1 fruit fly cellular context compared by ENCODE assay signal in the genomic region with DNA sequence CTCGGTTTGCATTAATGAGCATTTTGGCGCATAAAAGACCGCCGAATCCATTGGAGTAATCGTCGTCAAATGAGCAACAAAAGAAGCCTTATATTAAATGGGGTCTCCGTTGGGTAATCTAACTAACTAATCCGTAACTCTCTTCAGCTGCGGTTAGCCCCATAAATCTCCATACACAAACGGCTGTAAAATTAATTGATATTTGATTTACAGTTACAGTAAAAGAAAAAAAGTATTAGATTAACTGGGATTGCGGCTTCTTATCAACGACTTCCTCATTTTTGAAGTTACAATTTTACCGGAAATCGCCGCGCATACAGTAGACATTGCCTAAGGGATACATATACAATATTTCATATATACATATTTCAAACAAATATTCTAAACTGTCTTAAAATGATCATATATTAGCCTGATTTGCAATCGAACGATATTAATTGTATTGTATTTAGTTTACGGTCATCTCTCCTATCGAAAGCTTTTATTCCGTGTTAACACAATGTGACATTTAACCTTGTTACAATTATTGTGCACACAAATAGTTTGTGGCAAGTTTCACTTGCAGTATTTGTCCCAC.
TF ChIP-seq lines count a peak whose summit lies in the region.

No protein-coding gene starts in this region.

TF ChIP-seq in whole organism, embryonic, 481 proteins besides CTCF, POLR2A, EP300 and RAD21 (continued from another document):
- TF ChIP-seq CG18619 (GFP tag; optimal IDR thresholded peaks at IDR 0.05; lab: Kevin White, UChicago) (no peak), CG1602 (GFP tag; optimal IDR thresholded peaks at IDR 0.05; lab: Kevin White, UChicago) (no peak), CG15514 (GFP tag; optimal IDR thresholded peaks at IDR 0.05; lab: Kevin White, UChicago) (no peak), row (GFP tag; IDR thresholded peaks at IDR 0.05; lab: Robert Waterston, UW) (0 out of 3 replicates have a peak, but pooled peaks have one; percentile 17), nerfin-2 (GFP tag; IDR thresholded peaks at IDR 0.05; lab: Robert Waterston, UW; ENCODE audit: partially characterized antibody) (no peak), CG15011 (GFP tag; optimal IDR thresholded peaks at IDR 0.05; lab: Kevin White, UChicago) (no peak), CG34422 (GFP tag; IDR thresholded peaks at IDR 0.05; lab: Robert Waterston, UW) (0 out of 3 replicates have a peak, but pooled peaks have one; percentile 44), Eip74EF (GFP tag; optimal IDR thresholded peaks at IDR 0.05; lab: Kevin White, UChicago) (peak in 1 of 2 experiments; percentile 46), dysf (GFP tag; IDR thresholded peaks at IDR 0.05; lab: Robert Waterston, UW) (peak; percentile 16; the same call in 1 of the 3 replicates), yki (optimal IDR thresholded peaks at IDR 0.05; lab: Kevin White, UChicago) (no peak), CG5953 (GFP tag; IDR thresholded peaks at IDR 0.05; lab: Robert Waterston, UW) (no peak), Sox102F (GFP tag; optimal IDR thresholded peaks at IDR 0.05; lab: Kevin White, UChicago) (peak; percentile 6), CG8478 (optimal IDR thresholded peaks at IDR 0.05; lab: Kevin White, UChicago) (no peak), phol (tag; optimal IDR thresholded peaks at IDR 0.05; lab: Kevin White, UChicago) (peak; percentile 2), Doc3 (GFP tag; IDR thresholded peaks at IDR 0.05; lab: Robert Waterston, UW; ENCODE audit: partially characterized antibody) (no peak), Nf-YB (GFP tag; optimal IDR thresholded peaks at IDR 0.05; lab: Kevin White, UChicago) (no peak), grau (tag; optimal IDR thresholded peaks at IDR 0.05; lab: Kevin White, UChicago) (peak; percentile 77), fu2 (GFP tag; optimal IDR thresholded peaks at IDR 0.05; lab: Kevin White, UChicago) (no peak), CG30431 (GFP tag; optimal IDR thresholded peaks at IDR 0.05; lab: Kevin White, UChicago) (no peak), Hsf (GFP tag; optimal IDR thresholded peaks at IDR 0.05; lab: Kevin White, UChicago) (no peak), zf30C (GFP tag; optimal IDR thresholded peaks at IDR 0.05; lab: Kevin White, UChicago) (no peak), CG30403 (GFP tag; optimal IDR thresholded peaks at IDR 0.05; lab: Kevin White, UChicago) (peak; percentile 1), crol (GFP tag; IDR thresholded peaks at IDR 0.05; lab: Robert Waterston, UW) (no peak), tin (GFP tag; optimal IDR thresholded peaks at IDR 0.05; lab: Kevin White, UChicago) (no peak), vnd (GFP tag; IDR thresholded peaks at IDR 0.05; lab: Robert Waterston, UW; ENCODE audit: partially characterized antibody) (no peak), CG18262 (tag; optimal IDR thresholded peaks at IDR 0.05; lab: Kevin White, UChicago) (peak; percentile 16), eve (GFP tag; optimal IDR thresholded peaks at IDR 0.05; lab: Kevin White, UChicago) (peak in 1 of 2 experiments; percentile 26), CG7839 (tag; optimal IDR thresholded peaks at IDR 0.05; lab: Kevin White, UChicago) (peak; percentile 11), CG7928 (GFP tag; optimal IDR thresholded peaks at IDR 0.05; lab: Kevin White, UChicago) (no peak)
